Worm (Caenorhabditis elegans): ENCODE results near the gene vps-60.

vps-60 gene

ce11 chrV:8603272-8603671, 2.7 kb downstream of the vps-60 start, which contains the start of gene F41E6.5 (continued):
- TF ChIP-seq zag-1 (tag; optimal IDR thresholded peaks at IDR 0.05) (no peak), mdl-1 (tag; optimal IDR thresholded peaks at IDR 0.05) (peak in 1 of 2 experiments; percentile 79), snpc-1.2 (GFP tag; IDR thresholded peaks at IDR 0.05) (no peak), ztf-7 (tag; optimal IDR thresholded peaks at IDR 0.05) (no peak), ztf-11 (tag; optimal IDR thresholded peaks at IDR 0.05) (no peak), fkh-10 (GFP tag; optimal IDR thresholded peaks at IDR 0.05) (no peak), hmg-1.1 (GFP tag; IDR thresholded peaks at IDR 0.05) (no peak), nhr-41 (GFP tag; IDR thresholded peaks at IDR 0.05) (no peak), hlh-11 (tag; optimal IDR thresholded peaks at IDR 0.05) (peak; percentile 66), pha-4 (GFP tag; IDR thresholded peaks at IDR 0.05) (no peak), pha-4 (tag; optimal IDR thresholded peaks at IDR 0.05) (no peak), egl-27 (tag; optimal IDR thresholded peaks at IDR 0.05) (no peak), nhr-10 (tag; optimal IDR thresholded peaks at IDR 0.05) (no peak), lin-13 (GFP tag; optimal IDR thresholded peaks at IDR 0.05) (no peak), unc-39 (tag; optimal IDR thresholded peaks at IDR 0.05) (no peak), hlh-30 (tag; optimal IDR thresholded peaks at IDR 0.05; ENCODE audit: insufficient read depth) (peak; percentile 48), ama-1 (optimal IDR thresholded peaks at IDR 0.05) (no peak), daf-16 (GFP tag; optimal IDR thresholded peaks at IDR 0.05) (no peak), daf-16 (tag; optimal IDR thresholded peaks at IDR 0.05) (peak; percentile 90), ceh-82 (tag; optimal IDR thresholded peaks at IDR 0.05) (no peak), zfp-3 (GFP tag; conservative IDR thresholded peaks at IDR 0.05) (no peak), daf-19 (GFP tag; conservative IDR thresholded peaks at IDR 0.05) (no peak), nhr-6 (tag; optimal IDR thresholded peaks at IDR 0.05) (no peak), nhr-42 (GFP tag; IDR thresholded peaks at IDR 0.05) (no peak), skn-1 (tag; optimal IDR thresholded peaks at IDR 0.05) (no peak), F26F4.8 (GFP tag; conservative IDR thresholded peaks at IDR 0.05) (no peak), Y5F2A.4 (GFP tag; optimal IDR thresholded peaks at IDR 0.05) (no peak), hif-1 (tag; optimal IDR thresholded peaks at IDR 0.05) (peak in 1 of 2 experiments; percentile 18), lir-3 (tag; optimal IDR thresholded peaks at IDR 0.05) (no peak), lim-7 (GFP tag; IDR thresholded peaks at IDR 0.05) (no peak), mdt-29 (GFP tag; IDR thresholded peaks at IDR 0.05) (no peak), snpc-4 (tag; optimal IDR thresholded peaks at IDR 0.05) (no peak), mxl-3 (GFP tag; optimal IDR thresholded peaks at IDR 0.05) (peak; percentile 63), madf-9 (GFP tag; conservative IDR thresholded peaks at IDR 0.05) (no peak), Y75B8A.6 (GFP tag; IDR thresholded peaks at IDR 0.05) (no peak), gei-8 (GFP tag; optimal IDR thresholded peaks at IDR 0.05) (no peak), daf-8 (GFP tag; IDR thresholded peaks at IDR 0.05) (no peak)

ce11 chrV:8602638-8603037, 3.3 kb downstream of the vps-60 start, which contains the start of gene F41E6.15:
TSS of gene F41E6.15 (minus strand) at chrV:8602738.
- TF ChIP-seq nhr-102 (tag; optimal IDR thresholded peaks at IDR 0.05) (no peak), aha-1 (tag) (peak; percentile 4)

ce11 chrV:8601420-8601819, 4.5 kb downstream of the vps-60 start, which contains the start of gene F41E6.8:
TSS of gene F41E6.8 (minus strand) at chrV:8601520.
- no peak for TF ChIP-seq Y75B8A.6 (GFP tag; IDR thresholded peaks at IDR 0.05)

- TF ChIP-seq mep-1 (tag; optimal IDR thresholded peaks at IDR 0.05) (no peak), hif-1 (tag; optimal IDR thresholded peaks at IDR 0.05) (no peak), zfp-2 (tag; optimal IDR thresholded peaks at IDR 0.05) (no peak), nhr-42 (GFP tag; IDR thresholded peaks at IDR 0.05) (no peak), ztf-11 (tag; optimal IDR thresholded peaks at IDR 0.05) (no peak)
These were observed 6.0 kb downstream of the vps-60 start for ce11 chrV:8599957-8600356.
